Fruit fly (Drosophila melanogaster): ENCODE measurements around the gene Thor.
A peak's percentile ranks its signal among the peaks of the same experiment; 100 is the strongest.

The Thor gene

dm6 chr2L:3469869-3470268 is 8.4 kb upstream of the Thor start, which contains the start of the genes Pif1 and CG31776 (continued):
- no peak for TF ChIP-seq CHES-1-like (GFP tag; optimal IDR thresholded peaks at IDR 0.05)
- TF ChIP-seq Scr (GFP tag; IDR thresholded peaks at IDR 0.05; ENCODE audit: partially characterized antibody), result peak; percentile 83
- no peak for TF ChIP-seq CG4730 (GFP tag; IDR thresholded peaks at IDR 0.05)
- no peak for TF ChIP-seq lab (GFP tag; optimal IDR thresholded peaks at IDR 0.05)
- no peak for TF ChIP-seq CG18764 (GFP tag; optimal IDR thresholded peaks at IDR 0.05)
- no peak for TF ChIP-seq gce (GFP tag; IDR thresholded peaks at IDR 0.05)
- no peak for TF ChIP-seq CG9727 (GFP tag; optimal IDR thresholded peaks at IDR 0.05)
- no peak for TF ChIP-seq tx (GFP tag; optimal IDR thresholded peaks at IDR 0.05)
- TF ChIP-seq CG17328 (GFP tag; IDR thresholded peaks at IDR 0.05), result no peak
- TF ChIP-seq MTF-1 (GFP tag; optimal IDR thresholded peaks at IDR 0.05; ENCODE audit: borderline replicate concordance), result no peak
- no peak for TF ChIP-seq CG17359 (tag; optimal IDR thresholded peaks at IDR 0.05)
- TF ChIP-seq CG10565 (GFP tag; optimal IDR thresholded peaks at IDR 0.05), result no peak
- no peak for TF ChIP-seq fd3F (GFP tag; optimal IDR thresholded peaks at IDR 0.05)
- TF ChIP-seq gro (GFP tag; optimal IDR thresholded peaks at IDR 0.05), result no peak
- TF ChIP-seq Nf-YA (GFP tag; IDR thresholded peaks at IDR 0.05), result no peak
- no peak for TF ChIP-seq CG9609 (GFP tag; optimal IDR thresholded peaks at IDR 0.05)
- 0 out of 3 replicates have a peak, but pooled peaks have one; percentile 6 for TF ChIP-seq so (GFP tag; IDR thresholded peaks at IDR 0.05)
- TF ChIP-seq Optix (GFP tag; IDR thresholded peaks at IDR 0.05), result no peak
- TF ChIP-seq sisA (GFP tag; IDR thresholded peaks at IDR 0.05), result no peak
- TF ChIP-seq Dfd (GFP tag; optimal IDR thresholded peaks at IDR 0.05), result no peak
- no peak for TF ChIP-seq bowl (GFP tag; IDR thresholded peaks at IDR 0.05)
- no peak for TF ChIP-seq pfk (GFP tag; optimal IDR thresholded peaks at IDR 0.05)
- TF ChIP-seq CG7786 (GFP tag; optimal IDR thresholded peaks at IDR 0.05), result no peak
- no peak for TF ChIP-seq salm (tag; optimal IDR thresholded peaks at IDR 0.05)
- no peak for TF ChIP-seq CG1529 (GFP tag; optimal IDR thresholded peaks at IDR 0.05)
- no peak for TF ChIP-seq D (optimal IDR thresholded peaks at IDR 0.05)
- TF ChIP-seq D (GFP tag; optimal IDR thresholded peaks at IDR 0.05), result no peak
- no peak for TF ChIP-seq nerfin-1 (tag; optimal IDR thresholded peaks at IDR 0.05)
- TF ChIP-seq mam (GFP tag; optimal IDR thresholded peaks at IDR 0.05), result no peak
- no peak for TF ChIP-seq Sry-β (GFP tag; optimal IDR thresholded peaks at IDR 0.05)
- no peak for TF ChIP-seq dimm (GFP tag; IDR thresholded peaks at IDR 0.05)
- TF ChIP-seq grn (GFP tag; optimal IDR thresholded peaks at IDR 0.05), result no peak
- no peak for TF ChIP-seq sim (GFP tag; IDR thresholded peaks at IDR 0.05)
- no peak for TF ChIP-seq cg (GFP tag; optimal IDR thresholded peaks at IDR 0.05)
- TF ChIP-seq CG14050 (GFP tag; IDR thresholded peaks at IDR 0.05), result no peak
- no peak for TF ChIP-seq ftz-f1 (GFP tag; optimal IDR thresholded peaks at IDR 0.05)
- TF ChIP-seq Aef1 (GFP tag; IDR thresholded peaks at IDR 0.05), result no peak
- no peak for TF ChIP-seq HLH54F (GFP tag; optimal IDR thresholded peaks at IDR 0.05)
- no peak for TF ChIP-seq jigr1 (GFP tag; IDR thresholded peaks at IDR 0.05)
- TF ChIP-seq jumu (GFP tag; optimal IDR thresholded peaks at IDR 0.05), result no peak
- no peak for TF ChIP-seq nom (GFP tag; optimal IDR thresholded peaks at IDR 0.05)
- TF ChIP-seq wdn (GFP tag; IDR thresholded peaks at IDR 0.05), result no peak
- peak; percentile 79 for TF ChIP-seq MBD-R2 (GFP tag; IDR thresholded peaks at IDR 0.05)
- TF ChIP-seq CG11696 (GFP tag; IDR thresholded peaks at IDR 0.05), result no peak
- TF ChIP-seq tap (tag; optimal IDR thresholded peaks at IDR 0.05), result no peak
- TF ChIP-seq CG2120 (GFP tag; optimal IDR thresholded peaks at IDR 0.05), result no peak
- no peak for TF ChIP-seq CG8944 (GFP tag; optimal IDR thresholded peaks at IDR 0.05)
- TF ChIP-seq CG2678 (tag; optimal IDR thresholded peaks at IDR 0.05), result no peak
- TF ChIP-seq da (GFP tag; optimal IDR thresholded peaks at IDR 0.05), result no peak
- no peak for TF ChIP-seq trh (GFP tag; optimal IDR thresholded peaks at IDR 0.05)
- TF ChIP-seq gcm (GFP tag; optimal IDR thresholded peaks at IDR 0.05), result no peak
- peak; percentile 92 for TF ChIP-seq Bgb (GFP tag; IDR thresholded peaks at IDR 0.05; ENCODE audit: partially characterized antibody)
- no peak for TF ChIP-seq her (GFP tag; optimal IDR thresholded peaks at IDR 0.05)
